Fruit fly (Drosophila melanogaster) whole organism, pupa: ENCODE results near the gene NijC.

Experiments used
- CG13204 ChIP-seq: fragments of 200-800 bp; sonication (Bioruptor generic); optimal IDR thresholded peaks from 2 replicates; lab custom pipeline; 2018; ENCODE audit warnings: missing biosample characterization, mild to moderate bottlenecking, missing genetic modification characterization, moderate library complexity
- CG14655 ChIP-seq: fragments of 200-800 bp; sonication (Bioruptor generic); optimal IDR thresholded peaks from 3 replicates; lab custom pipeline; 2017; ENCODE audit warnings: mild to moderate bottlenecking, missing biosample characterization, missing genetic modification reagents, missing genetic modification characterization
- CG17806 ChIP-seq: fragments of 200-800 bp; sonication (Bioruptor generic); optimal IDR thresholded peaks from 2 replicates; lab custom pipeline; 2018; ENCODE audit warnings: missing biosample characterization, mild to moderate bottlenecking, missing genetic modification characterization, moderate library complexity
- CG32121 ChIP-seq: fragments of 200-800 bp; sonication (Bioruptor generic); IDR thresholded peaks from 2 replicates; pipeline ENCODE4 v1.3.6; 2022; ENCODE audit warnings: missing biosample characterization, missing genetic modification characterization
- CG8301 ChIP-seq: fragments of 200-800 bp; sonication (Bioruptor generic); optimal IDR thresholded peaks from 2 replicates; lab custom pipeline; 2018; ENCODE audit warnings: missing biosample characterization, mild to moderate bottlenecking, missing genetic modification characterization
- D1 ChIP-seq: fragments of 200-800 bp; sonication (Bioruptor generic); optimal IDR thresholded peaks from 2 replicates; lab custom pipeline; 2018; ENCODE audit warnings: missing biosample characterization, mild to moderate bottlenecking, missing genetic modification characterization, moderate library complexity
- Pif1A ChIP-seq: fragments of 200-800 bp; sonication (Bioruptor generic); optimal IDR thresholded peaks from 3 replicates; lab custom pipeline; 2016; ENCODE audit warnings: missing biosample characterization, missing genetic modification characterization
- Pif1B ChIP-seq: fragments of 200-800 bp; sonication (Bioruptor generic); optimal IDR thresholded peaks from 3 replicates; lab custom pipeline; 2016; ENCODE audit warnings: missing biosample characterization, missing genetic modification characterization

DNA sequence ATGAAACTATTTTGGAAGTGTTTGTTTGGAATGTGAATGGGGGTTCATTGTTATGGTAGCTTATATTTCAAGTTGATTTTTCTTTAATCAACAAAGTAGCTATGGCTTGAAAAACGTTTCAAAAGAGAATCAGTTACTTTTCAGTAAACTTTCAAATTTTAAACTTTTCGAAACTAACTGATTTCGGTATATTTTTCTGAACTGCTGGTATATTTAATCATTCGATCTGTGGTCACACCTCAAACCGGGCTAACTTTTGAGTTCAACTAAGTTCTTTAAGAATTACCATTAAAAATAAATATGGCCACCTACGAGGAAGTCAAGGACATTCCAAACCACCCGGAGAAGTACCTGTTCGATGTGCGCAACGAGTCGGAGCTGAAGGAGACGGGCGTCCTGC is 9.9 kb downstream of the NijC start, which contains the start of gene CG12279:
- TF ChIP-seq CG8301 (tag; lab: Kevin White, UChicago): no peak
- TF ChIP-seq CG32121 (GFP tag; lab: Robert Waterston, UW): no peak
- no peak for TF ChIP-seq D1 (tag; lab: Kevin White, UChicago)
- TF ChIP-seq Pif1B: no peak
- no peak for TF ChIP-seq CG14655 (GFP tag; lab: Kevin White, UChicago)
- no peak for TF ChIP-seq CG17806
- TF ChIP-seq CG13204 (GFP tag; lab: Kevin White, UChicago): no peak
- no peak for TF ChIP-seq Pif1A (GFP tag; lab: Kevin White, UChicago)
